Fruit fly (Drosophila melanogaster): Measurements from ENCODE around the gene CG15533.

Gene CG15533

DNA sequence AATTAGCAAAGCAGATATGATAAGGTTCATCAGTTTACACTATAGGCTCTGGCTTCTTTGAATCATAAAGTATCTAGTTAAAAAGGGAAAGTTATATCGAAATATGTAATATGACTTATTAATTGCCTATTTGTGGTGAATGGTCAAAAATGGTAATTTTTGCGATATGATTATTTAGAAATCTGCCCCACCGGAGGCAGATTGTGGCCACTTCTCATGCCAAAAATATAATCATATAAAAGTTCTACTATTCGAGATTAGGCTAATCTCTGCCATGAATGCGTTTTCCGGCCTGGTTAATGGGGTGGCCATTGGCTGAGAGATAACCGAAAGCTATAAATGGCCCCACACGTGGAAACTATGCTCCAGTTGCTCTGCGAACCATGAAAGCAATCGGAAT, at the start of gene CG15533:
Gene CG15533, plus strand, starts transcription at position 362 of the 400 bp plus-strand sequence.
- no peak for TF ChIP-seq CG17801 (GFP tag; optimal IDR thresholded peaks at IDR 0.05; ENCODE audit: partially characterized antibody)

DNA sequence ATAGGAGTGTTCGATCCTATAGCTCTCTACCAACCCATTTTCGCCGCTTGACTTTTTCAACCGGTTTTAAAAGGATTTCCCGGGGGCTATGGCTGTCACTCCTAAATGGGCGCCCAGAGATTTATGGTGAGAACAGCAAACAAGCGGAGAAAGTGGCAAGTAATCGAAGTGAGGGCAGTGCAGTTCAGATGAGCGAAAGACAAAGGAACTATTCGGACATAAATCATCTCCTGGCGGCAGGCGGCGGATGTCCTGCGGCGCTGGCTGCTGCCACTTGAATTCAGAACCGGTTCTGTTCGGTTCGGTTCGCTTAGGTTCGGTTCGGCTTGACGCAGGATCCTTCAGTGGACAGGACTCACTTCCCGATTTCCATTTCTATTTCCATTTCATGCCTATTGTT, 45.4 kb upstream of the CG15533 start:
- no peak for TF ChIP-seq CG17801 (GFP tag; optimal IDR thresholded peaks at IDR 0.05; ENCODE audit: partially characterized antibody)

DNA sequence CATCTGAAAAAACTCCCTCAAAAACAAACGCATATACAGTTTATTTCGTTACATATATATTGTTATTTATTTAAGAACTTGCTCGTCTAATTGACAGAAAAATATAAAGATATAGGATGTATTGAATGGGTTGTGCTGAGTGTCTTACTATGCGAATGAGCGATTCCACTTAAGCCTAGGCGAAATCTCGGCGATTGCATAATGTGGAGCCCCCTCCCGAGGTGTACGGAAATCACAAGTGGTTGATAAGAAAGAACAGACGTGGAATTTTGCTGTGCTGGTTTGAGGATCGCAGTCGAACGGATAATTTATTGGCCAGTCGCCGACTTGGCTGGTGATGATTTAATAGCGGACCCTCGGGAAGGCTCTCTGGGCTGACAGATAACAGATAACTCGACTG, 43.1 kb upstream of the CG15533 start:
- no peak for TF ChIP-seq CG17801 (GFP tag; optimal IDR thresholded peaks at IDR 0.05; ENCODE audit: partially characterized antibody)

DNA sequence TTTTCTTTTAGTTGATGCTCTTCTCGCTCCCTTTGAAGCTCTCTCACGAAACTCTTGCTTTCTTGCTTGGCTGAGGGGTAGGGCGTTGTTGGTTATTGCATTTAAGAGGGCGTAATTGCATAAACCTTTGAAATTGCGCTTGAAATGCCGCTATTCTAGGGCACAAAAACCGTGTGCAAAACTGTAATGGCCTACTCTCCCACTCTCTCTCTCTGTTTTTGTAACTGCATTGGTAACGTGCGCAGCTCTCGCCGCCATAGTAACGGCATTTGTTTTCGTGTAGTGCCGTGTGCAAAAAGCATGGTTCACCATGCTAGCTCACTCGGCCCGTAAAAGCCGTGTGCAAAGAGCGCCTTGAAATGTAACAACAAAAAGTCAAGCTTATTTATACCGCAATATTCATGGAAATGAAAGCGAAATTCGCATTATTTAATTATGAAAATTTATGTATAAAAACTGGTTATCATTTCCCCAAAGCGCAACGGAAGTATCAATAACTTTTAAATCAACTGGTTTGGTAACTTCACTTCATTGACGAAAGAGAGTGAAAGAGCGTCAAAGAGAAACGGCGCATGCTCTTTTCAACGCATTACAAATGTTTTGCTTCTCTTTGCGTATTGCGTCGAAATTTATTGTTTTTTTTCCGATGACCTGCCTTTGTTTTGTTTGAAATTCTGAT, 41.7 kb upstream of the CG15533 start:
- TF ChIP-seq CG17801 (GFP tag; optimal IDR thresholded peaks at IDR 0.05; ENCODE audit: partially characterized antibody): peak; percentile 52

DNA sequence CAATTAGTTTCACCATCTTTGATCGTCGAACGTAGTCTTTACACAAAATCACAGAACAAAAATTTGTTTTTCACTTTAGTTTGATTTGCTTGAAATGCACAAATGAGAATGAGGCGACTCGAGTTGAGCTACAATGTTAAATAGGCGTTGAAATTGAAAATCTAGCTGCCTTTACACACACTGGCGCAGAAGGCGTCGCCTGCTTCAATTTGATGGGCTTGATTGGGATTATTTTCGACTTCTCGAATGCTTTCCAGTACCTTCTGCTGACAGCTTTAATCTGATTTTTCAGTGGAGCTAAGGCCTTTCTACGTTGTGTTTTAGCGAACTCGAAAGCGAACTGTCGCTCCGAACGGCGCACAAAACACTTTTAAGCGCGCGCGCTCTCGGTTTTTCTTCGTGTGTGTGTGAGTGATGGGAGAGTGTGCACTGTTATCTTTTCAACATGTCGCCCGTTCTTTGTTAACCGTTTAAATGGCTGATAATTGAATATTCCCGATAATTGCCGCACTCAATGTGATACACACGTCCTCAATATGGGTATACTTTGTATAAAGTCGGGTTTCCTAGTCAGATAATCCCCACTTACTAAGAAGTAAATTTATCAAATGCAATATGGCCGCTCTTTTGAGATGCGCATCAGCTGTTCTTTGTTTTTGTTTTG, 41.0 kb upstream of the CG15533 start, which contains the start of the genes Fer2LCH and Fer1HCH:
Gene Fer2LCH, plus strand, starts transcription at position 290 of the 664 bp plus-strand sequence.
Gene Fer1HCH, minus strand, starts transcription at position 664 of the 664 bp plus-strand sequence.
- no peak for TF ChIP-seq CG17801 (GFP tag; optimal IDR thresholded peaks at IDR 0.05; ENCODE audit: partially characterized antibody)

DNA sequence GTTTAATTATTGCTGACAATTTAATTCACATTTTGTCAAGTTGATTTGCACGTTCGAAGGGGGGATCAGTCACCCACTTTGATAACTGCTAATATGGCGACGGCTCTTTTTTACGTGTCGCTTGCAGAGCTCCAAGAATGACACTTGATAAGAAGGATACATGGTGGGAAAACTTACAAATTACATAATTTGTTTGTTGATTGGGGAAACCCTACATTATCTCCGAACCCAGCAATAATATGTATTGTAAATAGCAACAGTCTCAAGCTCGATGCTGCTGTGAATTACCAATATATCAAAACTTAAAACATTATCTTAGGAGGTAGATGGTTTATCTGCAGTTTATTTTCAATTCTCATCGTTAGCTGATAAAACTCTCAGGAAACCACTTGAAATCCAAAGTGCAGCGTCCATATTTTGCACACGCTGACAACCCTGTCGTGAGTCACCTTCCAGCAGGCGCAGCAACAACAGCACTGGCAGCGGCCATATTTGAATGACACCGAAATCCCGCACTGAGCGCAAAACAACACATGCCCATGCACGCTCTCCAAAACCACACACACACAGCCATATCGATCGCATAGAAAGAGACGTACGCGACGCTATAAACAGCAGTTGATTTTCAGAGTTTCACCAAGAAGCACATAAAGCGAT, 40.3 kb upstream of the CG15533 start:
- TF ChIP-seq CG17801 (GFP tag; optimal IDR thresholded peaks at IDR 0.05; ENCODE audit: partially characterized antibody): peak; percentile 25

DNA sequence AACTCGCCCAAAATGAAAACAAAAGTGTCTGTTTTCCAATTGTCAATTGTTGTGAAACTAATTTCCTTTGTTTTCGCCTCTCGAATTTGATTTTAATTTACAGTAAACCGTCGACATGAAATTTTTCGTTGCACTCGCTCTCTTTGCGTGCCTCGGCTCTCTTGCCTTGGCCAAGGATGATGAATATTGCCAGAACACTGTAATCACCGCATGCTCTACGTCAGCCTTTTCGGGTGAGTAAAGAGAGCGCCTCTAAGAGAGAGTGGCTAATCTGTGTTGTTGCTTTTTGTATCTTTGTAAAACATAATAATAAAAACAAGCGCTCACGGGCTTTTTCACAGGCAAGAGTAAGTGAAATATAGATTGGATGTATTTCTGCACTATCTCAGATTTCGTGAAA, 39.5 kb upstream of the CG15533 start:
- no peak for TF ChIP-seq CG17801 (GFP tag; optimal IDR thresholded peaks at IDR 0.05; ENCODE audit: partially characterized antibody)

DNA sequence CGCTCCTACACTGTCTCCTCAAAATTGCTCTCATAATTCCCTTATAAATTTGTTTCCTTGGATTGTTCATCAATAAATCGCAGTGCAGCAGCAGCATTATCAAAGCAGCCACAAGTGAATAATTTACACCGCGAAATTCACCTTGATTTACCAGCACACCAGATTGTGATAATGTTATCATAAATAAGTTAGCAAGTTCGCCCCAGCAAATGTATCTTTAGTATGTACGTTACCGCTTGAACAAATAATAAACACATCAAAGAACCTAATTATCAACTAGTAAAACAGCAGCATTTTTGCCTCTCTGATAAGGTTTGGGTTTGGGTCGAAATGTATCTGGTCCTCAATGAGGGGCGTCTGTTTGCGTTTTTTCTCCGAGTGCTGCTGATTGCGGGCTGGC, 38.3 kb upstream of the CG15533 start:
- TF ChIP-seq CG17801 (GFP tag; optimal IDR thresholded peaks at IDR 0.05; ENCODE audit: partially characterized antibody): no peak

DNA sequence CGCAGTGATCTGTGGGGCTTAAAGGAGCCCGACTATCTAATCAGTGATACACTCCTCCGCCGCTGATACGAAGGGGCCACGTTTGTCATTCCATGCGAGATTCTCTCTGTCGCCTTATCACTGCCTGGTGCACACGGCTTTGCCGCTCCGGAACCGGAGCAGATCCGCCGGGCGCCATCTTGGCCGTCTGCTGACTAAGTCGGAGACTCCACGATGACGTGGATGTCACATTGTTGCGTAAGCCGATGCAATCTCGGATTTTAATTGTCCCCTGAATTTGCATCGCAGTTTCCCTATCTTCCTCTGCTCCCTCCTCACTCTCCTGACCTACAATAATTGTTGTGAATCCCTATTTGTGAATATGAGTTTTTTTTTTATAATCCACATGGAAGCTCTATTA, 37.5 kb upstream of the CG15533 start:
- no peak for TF ChIP-seq CG17801 (GFP tag; optimal IDR thresholded peaks at IDR 0.05; ENCODE audit: partially characterized antibody)

DNA sequence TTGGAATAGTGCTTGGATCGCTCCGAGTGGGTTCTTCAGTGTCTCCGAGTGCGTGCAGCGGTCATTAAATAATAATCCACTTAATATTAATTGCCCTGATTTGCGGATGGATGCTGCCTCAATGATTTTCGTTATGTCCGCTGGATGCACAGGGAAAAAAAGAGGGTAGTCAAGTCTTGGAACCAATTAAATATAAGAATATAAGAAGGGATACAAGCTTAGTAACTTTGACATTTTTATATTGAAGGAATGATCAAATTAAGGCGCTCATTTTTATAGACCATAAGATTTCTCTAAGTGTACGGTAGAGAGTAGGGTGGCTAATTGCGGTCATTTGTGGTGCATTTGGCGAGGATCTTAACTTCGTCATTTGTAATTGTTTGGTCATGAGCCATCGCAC, 36.7 kb upstream of the CG15533 start:
- no peak for TF ChIP-seq CG17801 (GFP tag; optimal IDR thresholded peaks at IDR 0.05; ENCODE audit: partially characterized antibody)

DNA sequence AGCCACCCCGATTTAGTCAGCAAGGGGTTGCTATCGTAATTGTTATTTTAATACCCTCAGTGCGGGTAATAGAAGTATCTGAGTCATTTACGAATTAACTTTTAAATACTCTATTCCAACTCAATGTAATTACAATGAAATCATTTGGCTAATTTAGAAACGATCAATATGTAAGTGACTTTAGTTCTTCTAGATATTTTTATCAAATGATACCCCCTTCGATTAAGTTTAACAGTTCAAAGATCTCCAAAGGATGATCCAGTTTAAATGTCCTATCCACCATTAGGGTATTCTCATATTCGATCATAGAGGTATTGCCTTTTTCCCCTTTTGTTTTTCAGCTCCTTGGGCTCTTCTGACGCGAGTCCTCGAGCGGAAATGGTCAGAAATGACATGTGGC, 34.7 kb upstream of the CG15533 start:
- no peak for TF ChIP-seq CG17801 (GFP tag; optimal IDR thresholded peaks at IDR 0.05; ENCODE audit: partially characterized antibody)

DNA sequence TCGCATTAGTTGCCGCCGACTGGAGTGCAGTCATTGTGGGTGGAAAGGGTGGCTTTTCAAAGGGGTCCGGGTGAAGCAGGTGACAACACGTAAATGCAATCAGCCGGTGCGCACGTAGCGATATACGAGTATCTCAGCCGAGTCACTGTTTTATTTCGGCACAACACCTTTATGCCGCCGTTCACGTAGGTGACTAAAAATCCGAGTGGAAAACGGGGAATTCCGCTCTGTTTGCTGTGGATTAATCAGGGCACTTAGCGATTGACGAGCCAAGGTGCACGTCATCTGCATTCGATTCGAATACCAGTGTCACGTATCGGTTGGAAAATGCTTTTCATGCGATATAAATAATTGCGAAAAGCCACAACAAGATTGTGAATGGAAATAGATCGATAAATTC, 22.1 kb upstream of the CG15533 start:
- TF ChIP-seq CG17801 (GFP tag; optimal IDR thresholded peaks at IDR 0.05; ENCODE audit: partially characterized antibody): no peak

DNA sequence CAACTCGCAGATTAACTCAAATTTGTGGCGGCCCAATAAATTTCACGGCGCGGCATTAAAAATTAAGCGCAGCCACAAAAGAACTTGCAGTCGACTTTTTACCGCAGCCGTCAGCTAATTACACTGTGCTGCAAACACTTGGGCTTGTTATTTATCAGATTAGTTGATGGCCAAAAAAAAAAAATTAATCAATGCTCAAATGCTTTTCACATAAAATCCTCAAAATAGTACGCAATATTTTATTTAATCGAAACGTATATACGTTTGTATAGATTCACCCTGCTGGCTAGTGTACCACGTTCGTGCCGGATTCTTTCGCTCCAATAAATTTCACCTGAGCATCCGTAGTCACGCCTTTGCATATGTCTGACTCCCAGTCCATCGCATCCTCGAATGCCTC, 14.8 kb upstream of the CG15533 start:
- no peak for TF ChIP-seq CG17801 (GFP tag; optimal IDR thresholded peaks at IDR 0.05; ENCODE audit: partially characterized antibody)

DNA sequence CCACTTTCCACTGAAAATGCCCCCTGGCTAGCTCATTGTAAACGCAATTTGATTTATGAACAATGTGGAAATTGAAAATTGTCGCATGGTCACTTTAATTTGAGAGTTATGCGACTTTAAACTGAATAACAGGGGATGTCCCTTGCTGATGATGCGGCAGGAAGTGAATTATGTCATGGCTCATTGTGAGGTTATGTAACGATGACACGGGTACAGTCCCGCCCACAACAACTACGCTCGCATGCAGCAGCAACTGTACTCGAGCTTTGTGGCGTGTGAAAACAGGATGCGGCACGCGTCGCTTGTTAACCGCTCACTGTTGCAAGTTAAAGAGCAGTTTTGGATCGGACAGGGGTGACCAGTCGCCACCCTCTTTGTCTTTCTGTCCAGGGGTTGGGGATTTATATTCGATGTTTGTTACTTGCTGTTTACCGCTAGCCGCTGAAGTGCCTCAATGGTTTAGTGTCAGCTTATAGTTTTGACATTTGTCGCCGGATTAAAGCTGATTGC, 11.8 kb upstream of the CG15533 start:
- no peak for TF ChIP-seq CG17801 (GFP tag; optimal IDR thresholded peaks at IDR 0.05; ENCODE audit: partially characterized antibody)

DNA sequence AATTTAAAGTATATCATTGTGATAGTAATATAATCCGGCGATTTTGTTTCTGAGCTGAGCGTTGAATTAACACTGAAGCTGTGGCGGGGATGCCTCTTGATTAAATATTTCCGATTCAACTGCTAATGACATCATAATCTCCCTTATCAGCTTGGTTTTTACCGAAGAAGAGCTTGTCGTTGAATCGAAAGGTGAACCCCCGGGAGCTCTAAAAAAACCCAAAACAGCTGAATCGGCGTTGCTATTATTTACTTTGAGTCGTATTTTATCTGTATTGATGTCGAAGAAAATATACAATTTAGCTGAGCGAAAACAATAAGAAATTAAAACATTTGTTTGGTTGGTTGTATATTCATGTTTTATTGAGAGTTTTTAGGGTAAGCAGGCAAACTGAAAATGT, 9.4 kb upstream of the CG15533 start:
- TF ChIP-seq CG17801 (GFP tag; optimal IDR thresholded peaks at IDR 0.05; ENCODE audit: partially characterized antibody): no peak

DNA sequence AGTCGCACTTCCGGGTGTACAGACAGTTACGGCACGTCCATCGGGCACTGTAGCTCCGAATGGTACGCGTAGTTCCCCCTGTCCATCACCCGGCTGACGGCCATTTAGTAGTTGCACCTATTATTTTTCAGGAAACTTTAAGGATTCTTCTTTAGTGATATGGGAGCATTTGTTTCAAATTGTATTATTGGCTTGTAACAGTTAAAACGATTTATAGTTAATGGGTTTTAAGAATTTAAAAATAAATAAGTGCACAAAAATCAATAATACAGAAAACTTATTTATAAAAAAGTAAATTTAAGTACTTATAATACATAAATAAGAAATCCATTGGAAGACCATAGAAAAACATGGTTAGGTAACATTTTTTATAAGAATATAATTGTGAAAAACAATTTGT, 5.7 kb upstream of the CG15533 start, which contains the start of the genes CG2217 and CG42740:
Gene CG2217, minus strand, starts transcription at position 101 of the 400 bp plus-strand sequence.
Gene CG42740, minus strand, starts transcription at position 101 of the 400 bp plus-strand sequence.
- no peak for TF ChIP-seq CG17801 (GFP tag; optimal IDR thresholded peaks at IDR 0.05; ENCODE audit: partially characterized antibody)

Data from ovary, adult (tissue).